Fruit fly (Drosophila melanogaster): ENCODE results near the gene CG14635.
A peak's percentile ranks its signal among the peaks of the same experiment; 100 is the strongest.

The CG14635 gene

DNA sequence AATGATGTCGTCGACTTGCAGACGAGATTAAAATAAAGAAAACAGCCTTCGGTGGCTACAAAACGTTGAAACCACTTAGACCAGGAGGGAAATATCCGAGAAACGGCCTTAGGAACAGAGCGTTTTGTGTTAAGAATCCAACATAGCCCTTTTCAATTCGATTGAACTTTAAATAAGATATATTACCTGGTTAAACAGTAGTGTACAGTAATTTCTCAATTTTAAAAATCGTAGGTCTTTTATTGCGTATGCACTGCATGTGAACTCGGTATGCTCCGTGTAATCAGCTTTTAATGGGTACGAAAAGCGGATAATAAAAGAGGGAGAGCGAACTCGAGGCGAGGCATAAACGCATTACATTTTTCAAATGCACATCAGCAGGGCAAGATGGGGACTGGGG lies 6.6 kb upstream of the CG14635 start (continued):
- no peak for TF ChIP-seq CG9876 (GFP tag; optimal IDR thresholded peaks at IDR 0.05)
- TF ChIP-seq vnd (GFP tag; IDR thresholded peaks at IDR 0.05; ENCODE audit: partially characterized antibody), result no peak
- TF ChIP-seq ro (GFP tag; IDR thresholded peaks at IDR 0.05), result no peak
- no peak for TF ChIP-seq seq (GFP tag; IDR thresholded peaks at IDR 0.05)
- TF ChIP-seq Nf-YA (GFP tag; IDR thresholded peaks at IDR 0.05), result no peak
- peak; percentile 21 for TF ChIP-seq Ssrp (tag; optimal IDR thresholded peaks at IDR 0.05)
- TF ChIP-seq Poxn (GFP tag; IDR thresholded peaks at IDR 0.05), result no peak
- TF ChIP-seq CG17328 (GFP tag; IDR thresholded peaks at IDR 0.05), result no peak
- no peak for TF ChIP-seq CG4282 (GFP tag; optimal IDR thresholded peaks at IDR 0.05)
- TF ChIP-seq gem (tag; optimal IDR thresholded peaks at IDR 0.05), result peak; percentile 38
- no peak for TF ChIP-seq nau (GFP tag; optimal IDR thresholded peaks at IDR 0.05)
- 0 out of 3 replicates have a peak, but pooled peaks have one; percentile 20 for TF ChIP-seq tgo (GFP tag; IDR thresholded peaks at IDR 0.05)
- no peak for TF ChIP-seq CG12236 (GFP tag; optimal IDR thresholded peaks at IDR 0.05)
- no peak for TF ChIP-seq CG14710 (tag; optimal IDR thresholded peaks at IDR 0.05)
- TF ChIP-seq ssp (GFP tag; IDR thresholded peaks at IDR 0.05), result no peak
- no peak for TF ChIP-seq danr (GFP tag; IDR thresholded peaks at IDR 0.05)
- no peak for TF ChIP-seq klu (GFP tag; IDR thresholded peaks at IDR 0.05)
- peak; percentile 7 for TF ChIP-seq D19A (tag; optimal IDR thresholded peaks at IDR 0.05)
- TF ChIP-seq ac (GFP tag; optimal IDR thresholded peaks at IDR 0.05), result no peak
- TF ChIP-seq caup (GFP tag; optimal IDR thresholded peaks at IDR 0.05; ENCODE audit: severe bottlenecking), result no peak
- TF ChIP-seq psq (GFP tag; optimal IDR thresholded peaks at IDR 0.05), result no peak
- TF ChIP-seq Ets65A (GFP tag), result peak; percentile 78
- no peak for TF ChIP-seq Neu2 (GFP tag; optimal IDR thresholded peaks at IDR 0.05; ENCODE audit: borderline replicate concordance)
- TF ChIP-seq CG5180 (GFP tag; optimal IDR thresholded peaks at IDR 0.05), result no peak
- no peak for TF ChIP-seq CG32532 (GFP tag; IDR thresholded peaks at IDR 0.05)
- TF ChIP-seq Sox102F (GFP tag; optimal IDR thresholded peaks at IDR 0.05), result peak; percentile 44
- no peak for TF ChIP-seq ranshi (GFP tag; IDR thresholded peaks at IDR 0.05)
- no peak for TF ChIP-seq NK7.1 (GFP tag; optimal IDR thresholded peaks at IDR 0.05)
- TF ChIP-seq CG11696 (GFP tag; IDR thresholded peaks at IDR 0.05), result no peak
- TF ChIP-seq en (GFP tag; optimal IDR thresholded peaks at IDR 0.05), result no peak
- TF ChIP-seq stwl (tag; optimal IDR thresholded peaks at IDR 0.05), result no peak
- TF ChIP-seq Oaz (GFP tag; IDR thresholded peaks at IDR 0.05), result no peak
- TF ChIP-seq wor (GFP tag; IDR thresholded peaks at IDR 0.05), result peak; percentile 18; the same call in 1 of the 2 replicates
- TF ChIP-seq CG12299 (tag; optimal IDR thresholded peaks at IDR 0.05), result no peak
- no peak for TF ChIP-seq mld (GFP tag; IDR thresholded peaks at IDR 0.05; ENCODE audit: partially characterized antibody)
- no peak for TF ChIP-seq B-H1 (GFP tag; IDR thresholded peaks at IDR 0.05)
- no peak for TF ChIP-seq trem (tag; optimal IDR thresholded peaks at IDR 0.05)
- TF ChIP-seq CG7928 (GFP tag; optimal IDR thresholded peaks at IDR 0.05), result no peak
- TF ChIP-seq row (GFP tag; IDR thresholded peaks at IDR 0.05), result peak; percentile 19; the same call in 1 of the 3 replicates
- TF ChIP-seq CG15514 (GFP tag; optimal IDR thresholded peaks at IDR 0.05), result no peak
- peak; percentile 31 for TF ChIP-seq nmo (GFP tag; optimal IDR thresholded peaks at IDR 0.05)
- TF ChIP-seq CG33557 (GFP tag; optimal IDR thresholded peaks at IDR 0.05), result no peak
- no peak for TF ChIP-seq grau (tag; optimal IDR thresholded peaks at IDR 0.05)
- TF ChIP-seq CG8944 (GFP tag; optimal IDR thresholded peaks at IDR 0.05), result no peak
- TF ChIP-seq inv (GFP tag; IDR thresholded peaks at IDR 0.05; ENCODE audit: partially characterized antibody), result no peak
- TF ChIP-seq Xrp1 (GFP tag; IDR thresholded peaks at IDR 0.05), result peak; percentile 42; the same call in 1 of the 2 replicates
- TF ChIP-seq CG4820 (GFP tag; optimal IDR thresholded peaks at IDR 0.05), result no peak
- TF ChIP-seq CG10321 (GFP tag; IDR thresholded peaks at IDR 0.05), result no peak
- TF ChIP-seq ttk (GFP tag; IDR thresholded peaks at IDR 0.05), result no peak
- TF ChIP-seq CG10979 (tag; optimal IDR thresholded peaks at IDR 0.05), result peak; percentile 29
- TF ChIP-seq CoRest (tag; optimal IDR thresholded peaks at IDR 0.05), result no peak
- TF ChIP-seq CG14667 (GFP tag; IDR thresholded peaks at IDR 0.05), result no peak
